Worm (Caenorhabditis elegans): ENCODE data around the gene F35B3.4.
A peak's percentile ranks its signal among the peaks of the same experiment; 100 is the strongest.

F35B3.4 gene

ce11 chrX:16998003-16998402 is 22.8 kb downstream of the F35B3.4 start (continued):
- TF ChIP-seq unc-86 (tag; optimal IDR thresholded peaks at IDR 0.05) (no peak), egl-27 (tag; optimal IDR thresholded peaks at IDR 0.05) (no peak), irx-1 (tag; optimal IDR thresholded peaks at IDR 0.05) (no peak), ceh-82 (tag; optimal IDR thresholded peaks at IDR 0.05) (no peak), xbp-1 (tag; optimal IDR thresholded peaks at IDR 0.05) (no peak), Y116A8C.19 (tag; optimal IDR thresholded peaks at IDR 0.05; ENCODE audit: borderline replicate concordance) (no peak), mdl-1 (tag; optimal IDR thresholded peaks at IDR 0.05) (no peak), ztf-11 (tag; optimal IDR thresholded peaks at IDR 0.05) (no peak), lin-39 (tag; optimal IDR thresholded peaks at IDR 0.05) (no peak), efl-3 (GFP tag; optimal IDR thresholded peaks at IDR 0.05) (no peak), mab-9 (GFP tag; IDR thresholded peaks at IDR 0.05) (no peak), pqm-1 (tag; optimal IDR thresholded peaks at IDR 0.05) (no peak), snu-23 (GFP tag; optimal IDR thresholded peaks at IDR 0.05) (peak; percentile 40), unc-62 (GFP tag; optimal IDR thresholded peaks at IDR 0.05) (no peak), nhr-11 (tag; optimal IDR thresholded peaks at IDR 0.05) (no peak), isw-1 (GFP tag; IDR thresholded peaks at IDR 0.05) (no peak), fkh-10 (GFP tag; optimal IDR thresholded peaks at IDR 0.05) (no peak), lin-13 (GFP tag; optimal IDR thresholded peaks at IDR 0.05) (no peak), nhr-85 (tag) (peak; percentile 95), ama-1 (optimal IDR thresholded peaks at IDR 0.05) (no peak), grh-1 (GFP tag; IDR thresholded peaks at IDR 0.05) (peak; percentile 47; the same call in 1 of the 2 replicates), lir-3 (tag; optimal IDR thresholded peaks at IDR 0.05; ENCODE audit: poor library complexity) (no peak), ceh-90 (tag; optimal IDR thresholded peaks at IDR 0.05) (no peak), pag-3 (tag; optimal IDR thresholded peaks at IDR 0.05; ENCODE audit: borderline replicate concordance, insufficient read depth) (no peak), hlh-4 (tag; optimal IDR thresholded peaks at IDR 0.05) (no peak), ceh-88 (GFP tag; IDR thresholded peaks at IDR 0.05) (no peak), ets-5 (GFP tag; IDR thresholded peaks at IDR 0.05) (no peak), lsy-2 (tag; optimal IDR thresholded peaks at IDR 0.05) (peak in 1 of 2 experiments; percentile 20), efl-1 (optimal IDR thresholded peaks at IDR 0.05) (peak; percentile 1 to 32), efl-1 (GFP tag; optimal IDR thresholded peaks at IDR 0.05 in 1 of 2) (peak; percentile 16 to 77), nhr-84 (tag; optimal IDR thresholded peaks at IDR 0.05) (no peak), blmp-1 (tag; optimal IDR thresholded peaks at IDR 0.05) (peak; percentile 30)

- TF ChIP-seq elt-2 (tag; optimal IDR thresholded peaks at IDR 0.05) (peak; percentile 46), F16B12.6 (tag; optimal IDR thresholded peaks at IDR 0.05) (no peak)
These were observed 24.9 kb downstream of the F35B3.4 start for ce11 chrX:16995886-16996283.

ce11 chrX:16995149-16995885 is 25.4 kb downstream of the F35B3.4 start:
- TF ChIP-seq unc-62 (GFP tag; optimal IDR thresholded peaks at IDR 0.05) (no peak), mab-9 (GFP tag; IDR thresholded peaks at IDR 0.05) (no peak), nhr-12 (tag; optimal IDR thresholded peaks at IDR 0.05) (no peak), fkh-4 (tag; optimal IDR thresholded peaks at IDR 0.05; ENCODE audit: borderline replicate concordance) (peak; percentile 75), aly-2 (tag; optimal IDR thresholded peaks at IDR 0.05) (no peak), nhr-237 (tag; optimal IDR thresholded peaks at IDR 0.05) (no peak), vab-15 (tag; optimal IDR thresholded peaks at IDR 0.05) (no peak), ama-1 (optimal IDR thresholded peaks at IDR 0.05) (no peak), nhr-77 (tag; optimal IDR thresholded peaks at IDR 0.05) (no peak), irx-1 (tag; optimal IDR thresholded peaks at IDR 0.05) (no peak), unc-130 (tag; optimal IDR thresholded peaks at IDR 0.05) (no peak), rnt-1 (tag; optimal IDR thresholded peaks at IDR 0.05) (no peak), unc-86 (tag; optimal IDR thresholded peaks at IDR 0.05) (no peak), nhr-11 (tag; optimal IDR thresholded peaks at IDR 0.05) (no peak), unc-98 (GFP tag; IDR thresholded peaks at IDR 0.05) (no peak), efl-3 (GFP tag; optimal IDR thresholded peaks at IDR 0.05) (no peak), elt-2 (tag; optimal IDR thresholded peaks at IDR 0.05) (no peak), tbx-2 (tag; optimal IDR thresholded peaks at IDR 0.05) (no peak), C04F5.9 (tag; optimal IDR thresholded peaks at IDR 0.05) (no peak), lin-14 (GFP tag; optimal IDR thresholded peaks at IDR 0.05) (peak; percentile 37), sox-4 (tag; optimal IDR thresholded peaks at IDR 0.05) (no peak), nhr-90 (tag; optimal IDR thresholded peaks at IDR 0.05; ENCODE audit: poor library complexity) (no peak), fkh-10 (GFP tag; optimal IDR thresholded peaks at IDR 0.05) (no peak), fos-1 (tag; optimal IDR thresholded peaks at IDR 0.05) (no peak), xbp-1 (tag; optimal IDR thresholded peaks at IDR 0.05) (no peak), nhr-85 (tag) (peak; percentile 62)
